Fruit fly (Drosophila melanogaster) whole organism, adult: ENCODE measurements around the gene CG9733.

Experiments used
- kay ChIP-seq: fragments of 200-800 bp; sonication (Bioruptor generic); peaks from one replicate; lab custom pipeline; 2016; ENCODE audit warnings: missing biosample characterization, missing genetic modification characterization, borderline replicate concordance
- ovo ChIP-seq: fragments of 200-800 bp; sonication (Bioruptor generic); optimal IDR thresholded peaks from 2 replicates; lab custom pipeline; 2016; ENCODE audit warnings: missing biosample characterization, missing genetic modification characterization
- tj ChIP-seq: fragments of 200-800 bp; sonication (Bioruptor generic); optimal IDR thresholded peaks from 3 replicates; lab custom pipeline; 2017; ENCODE audit warnings: missing biosample characterization, mild to moderate bottlenecking, missing genetic modification characterization, moderate library complexity

- TF ChIP-seq tj (GFP tag; lab: Kevin White, UChicago), result no peak
- TF ChIP-seq kay (GFP tag; lab: Kevin White, UChicago), result no peak
- no peak for TF ChIP-seq ovo (GFP tag; lab: Kevin White, UChicago)
Observed at dm6 chr3R:30284573-30284972, 38.1 kb upstream of the CG9733 start.
